Worm (Caenorhabditis elegans): ENCODE data around the gene F34H10.5.

ce11 chrX:9635376-9635775, at the start of gene F34H10.5:
- no peak for TF ChIP-seq ceh-45 (GFP tag; IDR thresholded peaks at IDR 0.05)
- no peak for TF ChIP-seq ets-4 (tag; optimal IDR thresholded peaks at IDR 0.05)
- no peak for TF ChIP-seq ama-1 (optimal IDR thresholded peaks at IDR 0.05)
- TF ChIP-seq pag-3 (tag; optimal IDR thresholded peaks at IDR 0.05; ENCODE audit: borderline replicate concordance): no peak

All from whole organism, late embryonic.